Fruit fly (Drosophila melanogaster) S2 (cell line): ENCODE data around the gene ND-B22.

Experiments
- CG8478 ChIP-seq: fragments of >200 bp; optimal IDR thresholded peaks from 2 replicates; lab custom pipeline; 2018
- CTCF ChIP-seq, 2 experiments: fragments of >200 bp; optimal IDR thresholded peaks; 2 replicates each; lab custom pipeline; 2018

DNA sequence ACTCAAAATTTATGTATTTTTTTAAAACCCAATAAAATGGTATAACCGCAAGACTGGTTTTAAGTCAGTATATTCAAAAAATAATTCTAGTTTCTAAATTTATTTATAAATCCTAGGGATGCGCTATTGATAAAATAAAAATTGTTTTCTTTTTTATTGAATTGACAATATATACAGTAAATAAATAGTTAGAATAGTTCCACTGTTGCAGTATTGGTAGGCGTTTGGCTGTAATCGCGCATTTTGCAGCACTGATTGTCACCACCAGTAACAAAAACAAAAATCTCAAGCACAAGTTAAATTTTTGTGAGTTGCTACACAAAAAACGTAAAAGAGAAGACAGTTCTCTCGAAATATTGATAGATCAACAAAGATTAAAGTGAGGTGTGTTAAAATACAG is 2.0 kb downstream of the ND-B22 start, which contains the start of gene CG31855:
- TF ChIP-seq CTCF (optimal IDR thresholded peaks at IDR 0.05; lab: Kevin White, UChicago) (no peak), CG8478 (lab: Kevin White, UChicago) (no peak)
